Worm (Caenorhabditis elegans) whole organism, early embryonic: Measurements from ENCODE around the gene sre-47.

Source experiments
- B0310.2 ChIP-seq: sonication (generic microtip); optimal IDR thresholded peaks from 2 replicates; lab custom pipeline; 2016; ENCODE audit warnings: mild to moderate bottlenecking, missing genetic modification characterization, missing compliant biosample characterization
- F13C5.2 ChIP-seq: sonication (generic microtip); optimal IDR thresholded peaks from 2 replicates; lab custom pipeline; 2017; ENCODE audit warnings: mild to moderate bottlenecking, missing genetic modification characterization, inconsistent platforms, missing compliant biosample characterization
- aly-1 ChIP-seq: sonication (generic microtip); optimal IDR thresholded peaks from 2 replicates; lab custom pipeline; 2016; ENCODE audit warnings: missing genetic modification characterization, missing compliant biosample characterization
- ama-1 ChIP-seq: fragments of 150-350 bp; optimal IDR thresholded peaks from 2 replicates; lab custom pipeline; 2014
- ceh-13 ChIP-seq: fragments of 200-800 bp; sonication (Bioruptor generic); optimal IDR thresholded peaks from 2 replicates; lab custom pipeline; 2018; ENCODE audit warnings: mild to moderate bottlenecking, missing genetic modification characterization, missing compliant biosample characterization
- ceh-36 ChIP-seq: sonication (generic microtip); optimal IDR thresholded peaks from 2 replicates; lab custom pipeline; 2016; ENCODE audit warnings: missing genetic modification characterization, inconsistent platforms, missing compliant biosample characterization
- ets-7 ChIP-seq: sonication (generic microtip); optimal IDR thresholded peaks from 2 replicates; lab custom pipeline; 2016; ENCODE audit warnings: missing genotype, missing genetic modification characterization, missing compliant biosample characterization
- flt-1 ChIP-seq: fragments of 200-800 bp; sonication (Bioruptor generic); IDR thresholded peaks from 2 replicates; pipeline ENCODE4 v1.3.6; 2022; ENCODE audit warnings: missing genetic modification characterization, missing compliant biosample characterization
- hmbx-1 ChIP-seq: sonication (generic microtip); optimal IDR thresholded peaks from 2 replicates; lab custom pipeline; 2016; ENCODE audit warnings: mild to moderate bottlenecking, missing genetic modification characterization, missing compliant biosample characterization
- hmg-4 ChIP-seq: fragments of 200-800 bp; sonication (Bioruptor generic); optimal IDR thresholded peaks from 2 replicates; lab custom pipeline; 2018; ENCODE audit warnings: mild to moderate bottlenecking, missing genetic modification characterization, missing compliant biosample characterization
- hnd-1 ChIP-seq: sonication (generic microtip); optimal IDR thresholded peaks from 2 replicates; lab custom pipeline; 2016; ENCODE audit warnings: missing genetic modification characterization, missing compliant biosample characterization
- pes-1 ChIP-seq: fragments of 200-800 bp; sonication (Bioruptor generic); IDR thresholded peaks from 2 replicates; pipeline ENCODE4 v1.3.6; 2022; ENCODE audit warnings: missing genetic modification reagents, missing genetic modification characterization, missing compliant biosample characterization
- scrt-1 ChIP-seq: fragments of 200-800 bp; sonication (Bioruptor generic); IDR thresholded peaks from 2 replicates; pipeline ENCODE4 v1.3.6; 2022; ENCODE audit warnings: missing genetic modification characterization, missing compliant biosample characterization
- sea-1 ChIP-seq: fragments of 200-800 bp; sonication (Bioruptor generic); conservative IDR thresholded peaks from 2 replicates; pipeline ENCODE4 v1.3.6; 2022; ENCODE audit warnings: missing genetic modification characterization, missing compliant biosample characterization
- tbx-11 ChIP-seq: fragments of 200-800 bp; sonication (Bioruptor generic); IDR thresholded peaks from 2 replicates; pipeline ENCODE4 v1.3.6; 2022; ENCODE audit warnings: missing genetic modification characterization, missing compliant biosample characterization
- tbx-37 ChIP-seq: fragments of 200-800 bp; sonication (Bioruptor generic); conservative IDR thresholded peaks from 2 replicates; pipeline ENCODE4 v1.3.6; 2022; ENCODE audit warnings: missing genetic modification reagents, missing genetic modification characterization, missing compliant biosample characterization
- tra-4 ChIP-seq: sonication (generic microtip); optimal IDR thresholded peaks from 2 replicates; lab custom pipeline; 2017; ENCODE audit warnings: missing genetic modification characterization, missing compliant biosample characterization

Gene sre-47

ce11 chrII:14010656-14011376 lies 26.4 kb upstream of the sre-47 start, which contains the start of gene F01D5.8:
F01D5.8 (plus strand) TSS chrII:14010706.
- TF ChIP-seq aly-1 (tag; lab: Kevin White, UChicago), result no peak
- no peak for TF ChIP-seq flt-1
- TF ChIP-seq hnd-1 (tag; lab: Kevin White, UChicago), result no peak
- no peak for TF ChIP-seq ceh-13
- TF ChIP-seq tra-4, result no peak
- no peak for TF ChIP-seq hmg-4 (GFP tag; lab: Kevin White, UChicago)
- TF ChIP-seq scrt-1 (GFP tag; lab: Robert Waterston, UW), result no peak

DNA sequence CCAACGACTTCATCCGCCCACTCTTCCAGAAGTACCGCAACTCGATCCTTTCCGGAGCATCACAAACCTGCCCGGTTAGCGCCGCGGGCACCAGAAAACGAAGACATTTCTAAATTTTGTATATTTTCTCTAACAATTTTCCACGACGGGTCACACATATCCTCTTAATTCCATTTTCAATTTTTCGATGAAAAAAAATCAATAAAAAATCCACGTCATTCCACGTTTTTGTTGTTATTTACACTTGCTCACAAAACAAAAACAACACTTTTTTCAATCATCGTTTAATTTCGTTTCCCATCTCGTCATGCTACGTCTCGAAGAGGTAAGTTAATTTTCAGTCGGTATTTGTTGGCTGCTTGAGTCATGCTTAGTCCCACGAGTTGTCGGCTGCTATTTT lies 23.9 kb upstream of the sre-47 start, which contains the start of gene F01D5.7:
F01D5.7 (plus strand) TSS at position 301 of the 400 bp plus-strand sequence.
- TF ChIP-seq ceh-36 (tag; lab: Kevin White, UChicago), result no peak
- TF ChIP-seq F13C5.2 (tag; lab: Kevin White, UChicago), result no peak
- no peak for TF ChIP-seq flt-1
- no peak for TF ChIP-seq tbx-37 (GFP tag; lab: Robert Waterston, UW)
- TF ChIP-seq aly-1 (tag; lab: Kevin White, UChicago), result no peak
- TF ChIP-seq hnd-1 (tag; lab: Kevin White, UChicago), result no peak
- no peak for TF ChIP-seq ama-1 (lab: Kevin White, UChicago)
- no peak for TF ChIP-seq tbx-11 (GFP tag; lab: Robert Waterston, UW)
- TF ChIP-seq ceh-13, result no peak

- TF ChIP-seq flt-1 (no peak), B0310.2 (tag; lab: Kevin White, UChicago) (no peak), tbx-37 (GFP tag; lab: Robert Waterston, UW) (no peak), scrt-1 (GFP tag; lab: Robert Waterston, UW) (no peak), F13C5.2 (tag; lab: Kevin White, UChicago) (no peak), tra-4 (no peak), aly-1 (tag; lab: Kevin White, UChicago) (no peak), sea-1 (GFP tag; lab: Robert Waterston, UW) (no peak), pes-1 (GFP tag; lab: Robert Waterston, UW) (no peak), ets-7 (tag; lab: Kevin White, UChicago) (no peak), hmbx-1 (tag; lab: Kevin White, UChicago) (no peak), hmg-4 (GFP tag; lab: Kevin White, UChicago) (no peak)
These were observed 21.8 kb upstream of the sre-47 start, which contains the start of gene F01D5.6 for ce11 chrII:14006210-14006609. F01D5.6 (plus strand) TSS chrII:14006510.

ce11 chrII:14005183-14005582 lies 20.7 kb upstream of the sre-47 start:
- TF ChIP-seq hmg-4 (GFP tag; lab: Kevin White, UChicago) (no peak), tra-4 (no peak), F13C5.2 (tag; lab: Kevin White, UChicago) (no peak), hnd-1 (tag; lab: Kevin White, UChicago) (no peak), ceh-36 (tag; lab: Kevin White, UChicago) (no peak), ceh-13 (no peak), ets-7 (tag; lab: Kevin White, UChicago) (no peak), hmbx-1 (tag; lab: Kevin White, UChicago) (no peak), B0310.2 (tag; lab: Kevin White, UChicago) (no peak), tbx-11 (GFP tag; lab: Robert Waterston, UW) (no peak), ama-1 (lab: Kevin White, UChicago) (no peak), scrt-1 (GFP tag; lab: Robert Waterston, UW) (no peak), aly-1 (tag; lab: Kevin White, UChicago) (no peak), sea-1 (GFP tag; lab: Robert Waterston, UW) (no peak), tbx-37 (GFP tag; lab: Robert Waterston, UW) (no peak), flt-1 (no peak), pes-1 (GFP tag; lab: Robert Waterston, UW) (no peak)

DNA sequence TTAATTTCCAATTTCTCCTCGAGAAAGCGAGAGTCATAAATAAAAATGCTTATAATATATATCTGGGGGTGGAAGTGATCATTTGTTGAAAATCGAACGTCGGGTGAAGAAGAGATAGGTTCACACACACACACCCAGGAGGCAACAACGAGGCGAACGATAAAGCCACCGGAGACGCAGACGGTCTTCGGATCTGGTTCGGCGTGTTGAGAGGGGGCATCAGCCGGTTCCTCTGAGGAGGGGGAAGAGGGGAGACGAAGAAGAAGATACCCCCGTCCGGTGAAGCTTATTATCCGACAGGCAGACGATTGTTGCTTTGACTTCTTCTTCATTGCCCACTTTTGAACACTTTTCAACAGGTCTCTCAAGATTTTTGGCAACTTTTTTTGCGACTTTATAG lies 20.3 kb upstream of the sre-47 start:
- TF ChIP-seq ceh-13, result no peak
- no peak for TF ChIP-seq tbx-11 (GFP tag; lab: Robert Waterston, UW)
- TF ChIP-seq hmbx-1 (tag; lab: Kevin White, UChicago), result no peak
- TF ChIP-seq scrt-1 (GFP tag; lab: Robert Waterston, UW), result no peak
- TF ChIP-seq tbx-37 (GFP tag; lab: Robert Waterston, UW), result no peak
- TF ChIP-seq B0310.2 (tag; lab: Kevin White, UChicago), result no peak
- no peak for TF ChIP-seq tra-4
- TF ChIP-seq hmg-4 (GFP tag; lab: Kevin White, UChicago), result no peak
- no peak for TF ChIP-seq F13C5.2 (tag; lab: Kevin White, UChicago)
- no peak for TF ChIP-seq ceh-36 (tag; lab: Kevin White, UChicago)
- no peak for TF ChIP-seq hnd-1 (tag; lab: Kevin White, UChicago)
- TF ChIP-seq aly-1 (tag; lab: Kevin White, UChicago), result no peak
- TF ChIP-seq sea-1 (GFP tag; lab: Robert Waterston, UW), result no peak
- no peak for TF ChIP-seq ets-7 (tag; lab: Kevin White, UChicago)
- TF ChIP-seq ama-1 (lab: Kevin White, UChicago), result no peak
- no peak for TF ChIP-seq pes-1 (GFP tag; lab: Robert Waterston, UW)
- no peak for TF ChIP-seq flt-1

DNA sequence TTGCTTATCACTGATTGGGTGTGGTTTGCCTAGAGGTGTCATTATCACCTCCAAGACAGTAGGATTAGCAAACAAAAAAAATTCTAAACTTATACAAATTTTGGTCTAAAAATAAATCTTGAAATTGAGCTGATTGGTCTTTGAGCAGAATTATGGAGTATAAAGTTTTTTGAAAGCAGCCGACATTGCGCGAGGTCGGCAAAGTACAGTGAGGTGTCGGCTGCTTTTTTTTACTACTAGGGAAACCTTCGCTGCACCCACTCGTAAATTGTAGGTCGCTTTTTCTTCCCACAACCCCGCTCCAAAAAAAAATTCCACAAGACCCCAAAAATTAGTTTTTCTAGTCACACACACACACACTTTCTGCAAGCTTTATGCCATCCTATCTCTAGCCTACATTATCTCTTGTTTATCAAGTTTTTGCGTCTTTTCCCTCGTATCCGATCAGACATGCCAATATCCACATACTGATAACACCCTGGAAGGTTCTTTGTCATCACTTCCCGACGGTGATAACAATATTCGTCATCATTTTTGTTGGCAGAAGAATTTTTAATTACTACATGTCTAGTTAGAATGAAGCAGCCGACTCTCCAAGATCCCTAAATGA lies 19.5 kb upstream of the sre-47 start:
- TF ChIP-seq tbx-11 (GFP tag; lab: Robert Waterston, UW), result no peak
- no peak for TF ChIP-seq aly-1 (tag; lab: Kevin White, UChicago)
- TF ChIP-seq scrt-1 (GFP tag; lab: Robert Waterston, UW), result no peak
- TF ChIP-seq flt-1, result no peak

ce11 chrII:14002200-14002599 lies 17.7 kb upstream of the sre-47 start, which contains the start of gene F01D5.5:
F01D5.5 (minus strand) TSS chrII:14002300.
- no peak for TF ChIP-seq hmg-4 (GFP tag; lab: Kevin White, UChicago)
- TF ChIP-seq sea-1 (GFP tag; lab: Robert Waterston, UW), result no peak
- no peak for TF ChIP-seq flt-1
- TF ChIP-seq F13C5.2 (tag; lab: Kevin White, UChicago), result no peak
- TF ChIP-seq tbx-11 (GFP tag; lab: Robert Waterston, UW), result no peak
- no peak for TF ChIP-seq tra-4
- TF ChIP-seq aly-1 (tag; lab: Kevin White, UChicago), result no peak
- no peak for TF ChIP-seq hnd-1 (tag; lab: Kevin White, UChicago)
- TF ChIP-seq tbx-37 (GFP tag; lab: Robert Waterston, UW), result no peak
- TF ChIP-seq scrt-1 (GFP tag; lab: Robert Waterston, UW), result no peak
- TF ChIP-seq ceh-13, result no peak
- TF ChIP-seq ets-7 (tag; lab: Kevin White, UChicago), result no peak
- TF ChIP-seq pes-1 (GFP tag; lab: Robert Waterston, UW), result no peak
- TF ChIP-seq B0310.2 (tag; lab: Kevin White, UChicago), result no peak
- no peak for TF ChIP-seq ama-1 (lab: Kevin White, UChicago)
